Fruit fly (Drosophila melanogaster): Measurements from ENCODE around the gene CG15822.

DNA sequence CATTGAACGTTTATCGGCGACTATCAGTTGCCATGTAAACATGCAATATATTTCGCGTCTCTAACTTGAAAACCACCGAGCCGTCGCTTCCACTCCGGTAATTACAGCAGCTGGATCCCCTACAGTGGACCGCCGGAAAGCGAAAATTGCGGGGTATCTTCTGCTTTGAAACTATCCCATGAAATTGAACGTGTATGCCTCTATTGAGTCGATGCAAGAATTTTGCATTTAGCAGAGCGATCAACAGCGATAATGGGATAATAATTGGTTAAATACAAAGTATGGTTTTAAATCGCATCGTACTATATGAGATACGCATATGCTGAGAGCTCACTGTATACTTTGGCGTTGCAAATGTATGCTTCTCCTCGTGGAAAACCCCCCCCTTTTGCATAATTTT is 18.6 kb downstream of the CG15822 start:
- no peak for TF ChIP-seq psq (optimal IDR thresholded peaks at IDR 0.05)
- TF ChIP-seq pan (optimal IDR thresholded peaks at IDR 0.05) = no peak
- no peak for TF ChIP-seq usp (GFP tag; optimal IDR thresholded peaks at IDR 0.05)
- TF ChIP-seq EcR (GFP tag; optimal IDR thresholded peaks at IDR 0.05) = no peak
- no peak for TF ChIP-seq Dll (optimal IDR thresholded peaks at IDR 0.05)

Data from whole organism.